Fruit fly (Drosophila melanogaster): Measurements from ENCODE around the gene Ndc80.

Ndc80 gene

DNA sequence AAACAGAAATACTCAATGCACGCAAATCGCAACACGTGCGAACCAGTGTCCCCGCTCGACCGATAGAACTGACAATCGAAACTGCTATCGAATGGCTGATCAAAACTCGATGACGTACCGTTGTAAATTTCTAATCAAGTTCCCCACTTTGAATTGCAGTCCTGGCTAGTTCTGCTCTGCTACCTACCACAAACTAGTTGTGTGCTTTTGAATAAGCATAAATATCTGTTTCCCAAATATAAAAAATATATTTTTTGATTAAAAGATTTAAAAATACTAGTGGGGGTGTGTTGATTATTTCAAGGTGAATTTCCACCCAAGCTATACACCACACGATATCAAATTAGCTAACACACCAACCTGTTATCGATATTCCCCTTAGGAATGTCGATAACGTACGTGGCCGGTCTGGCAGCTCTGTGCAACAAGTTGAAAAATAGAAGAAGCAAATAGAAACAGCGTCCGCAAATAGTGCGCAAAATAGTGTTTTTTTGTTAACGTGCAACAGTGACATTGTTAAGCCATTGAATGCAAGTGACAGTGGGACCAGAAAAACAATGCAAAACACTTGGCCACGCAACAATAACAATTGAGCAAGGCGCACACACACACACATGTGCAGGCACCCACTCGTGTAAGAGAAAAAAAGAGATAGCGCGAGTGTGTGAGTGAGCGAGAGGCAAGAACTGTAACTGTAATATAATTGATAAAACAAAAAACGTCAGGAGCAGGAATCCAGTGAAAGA lies 12.6 kb upstream of the Ndc80 start, which contains the start of the genes CG2691 and NFAT (continued):
- TF ChIP-seq corto (GFP tag; optimal IDR thresholded peaks at IDR 0.05) (no peak), CG34224 (GFP tag; IDR thresholded peaks at IDR 0.05; ENCODE audit: partially characterized antibody) (peak; percentile 71; the same call in 2 of the 3 replicates), cwo (GFP tag; optimal IDR thresholded peaks at IDR 0.05) (peak; percentile 70), CG10366 (GFP tag; IDR thresholded peaks at IDR 0.05) (no peak), CG8290 (GFP tag; optimal IDR thresholded peaks at IDR 0.05) (peak; percentile 55), CG8290 (tag; optimal IDR thresholded peaks at IDR 0.05) (peak; percentile 23 to 29), hkb (optimal IDR thresholded peaks at IDR 0.05) (no peak), hkb (GFP tag; IDR thresholded peaks at IDR 0.05) (no peak), CG10274 (GFP tag; optimal IDR thresholded peaks at IDR 0.05) (no peak), Taf1 (GFP tag; IDR thresholded peaks at IDR 0.05) (no peak), CG12744 (GFP tag; optimal IDR thresholded peaks at IDR 0.05) (no peak), gcm (GFP tag; optimal IDR thresholded peaks at IDR 0.05) (no peak), Xbp1 (GFP tag; optimal IDR thresholded peaks at IDR 0.05) (no peak), CG15479 (GFP tag; optimal IDR thresholded peaks at IDR 0.05) (peak; percentile 69), NC2α (GFP tag; optimal IDR thresholded peaks at IDR 0.05) (no peak), CG3281 (GFP tag; optimal IDR thresholded peaks at IDR 0.05) (no peak), pb (GFP tag; optimal IDR thresholded peaks at IDR 0.05) (no peak), Optix (GFP tag; IDR thresholded peaks at IDR 0.05) (no peak), stc (GFP tag; IDR thresholded peaks at IDR 0.05) (no peak), Chrac-16 (GFP tag; optimal IDR thresholded peaks at IDR 0.05) (no peak), kah (GFP tag; optimal IDR thresholded peaks at IDR 0.05) (peak; percentile 51), CG13296 (GFP tag; optimal IDR thresholded peaks at IDR 0.05) (no peak), dmrt11E (tag; optimal IDR thresholded peaks at IDR 0.05) (no peak), Ets65A (GFP tag) (no peak), gem (tag; optimal IDR thresholded peaks at IDR 0.05) (no peak), chinmo (GFP tag; IDR thresholded peaks at IDR 0.05; ENCODE audit: partially characterized antibody) (0 out of 4 replicates have a peak, but pooled peaks have one; percentile 76), ems (GFP tag; optimal IDR thresholded peaks at IDR 0.05) (no peak), ci (GFP tag; IDR thresholded peaks at IDR 0.05) (0 out of 3 replicates have a peak, but pooled peaks have one; percentile 11), CG7928 (GFP tag; optimal IDR thresholded peaks at IDR 0.05) (no peak), vfl (GFP tag; optimal IDR thresholded peaks at IDR 0.05) (no peak), sr (GFP tag; IDR thresholded peaks at IDR 0.05) (0 out of 3 replicates have a peak, but pooled peaks have one; percentile 40), Antp (GFP tag; optimal IDR thresholded peaks at IDR 0.05) (no peak), fu2 (GFP tag; optimal IDR thresholded peaks at IDR 0.05) (no peak), Sin3A (optimal IDR thresholded peaks at IDR 0.05) (peak; percentile 67), bbx (GFP tag; IDR thresholded peaks at IDR 0.05; ENCODE audit: partially characterized antibody) (peak; percentile 52; the same call in 1 of the 2 replicates), Eip74EF (GFP tag; optimal IDR thresholded peaks at IDR 0.05) (no peak), cad (GFP tag; optimal IDR thresholded peaks at IDR 0.05) (no peak), gt (GFP tag; IDR thresholded peaks at IDR 0.05) (no peak), dm (GFP tag; optimal IDR thresholded peaks at IDR 0.05) (peak; percentile 71), CG12391 (tag; optimal IDR thresholded peaks at IDR 0.05) (no peak), CG7357 (GFP tag; IDR thresholded peaks at IDR 0.05) (no peak), slp2 (GFP tag; optimal IDR thresholded peaks at IDR 0.05) (no peak), Stat92E (GFP tag; optimal IDR thresholded peaks at IDR 0.05) (no peak), hth (optimal IDR thresholded peaks at IDR 0.05) (no peak), B-H2 (GFP tag; optimal IDR thresholded peaks at IDR 0.05) (no peak), Dbx (GFP tag; IDR thresholded peaks at IDR 0.05) (no peak), CG6654 (GFP tag; optimal IDR thresholded peaks at IDR 0.05) (no peak), CG10431 (GFP tag; optimal IDR thresholded peaks at IDR 0.05) (no peak), disco-r (GFP tag; optimal IDR thresholded peaks at IDR 0.05) (no peak), CG10979 (tag; optimal IDR thresholded peaks at IDR 0.05) (no peak), MESR4 (GFP tag; optimal IDR thresholded peaks at IDR 0.05) (peak; percentile 78)
